Fruit fly (Drosophila melanogaster): ENCODE measurements around the gene CG6495.

CG6495 gene

dm6 chr2L:10754599-10754998 lies 6.3 kb upstream of the CG6495 start (continued):
- TF ChIP-seq odd (GFP tag; optimal IDR thresholded peaks at IDR 0.05): no peak
- TF ChIP-seq CG3065 (GFP tag; optimal IDR thresholded peaks at IDR 0.05): no peak
- no peak for TF ChIP-seq MTF-1 (GFP tag; optimal IDR thresholded peaks at IDR 0.05; ENCODE audit: borderline replicate concordance)
- peak; percentile 25; the same call in 1 of the 2 replicates for TF ChIP-seq slbo (GFP tag; IDR thresholded peaks at IDR 0.05)
- TF ChIP-seq PHDP (tag; optimal IDR thresholded peaks at IDR 0.05): peak; percentile 47
- TF ChIP-seq CG3407 (GFP tag; optimal IDR thresholded peaks at IDR 0.05): peak; percentile 25
- TF ChIP-seq bigmax (GFP tag; optimal IDR thresholded peaks at IDR 0.05): no peak
- TF ChIP-seq Dll (GFP tag; IDR thresholded peaks at IDR 0.05; ENCODE audit: partially characterized antibody): no peak
- peak; percentile 20 for TF ChIP-seq CG6813 (GFP tag; optimal IDR thresholded peaks at IDR 0.05)
- no peak for TF ChIP-seq CG2889 (GFP tag; IDR thresholded peaks at IDR 0.05)
- TF ChIP-seq bsh (GFP tag; optimal IDR thresholded peaks at IDR 0.05): peak in 1 of 2 experiments; percentile 46
- no peak for TF ChIP-seq Tbp (GFP tag; optimal IDR thresholded peaks at IDR 0.05)
- no peak for TF ChIP-seq CG10654 (GFP tag; optimal IDR thresholded peaks at IDR 0.05)
- TF ChIP-seq CG13775 (GFP tag; optimal IDR thresholded peaks at IDR 0.05): no peak
- TF ChIP-seq chm (GFP tag; IDR thresholded peaks at IDR 0.05): no peak
- TF ChIP-seq CG17568 (GFP tag; optimal IDR thresholded peaks at IDR 0.05): peak; percentile 31
- TF ChIP-seq CG3281 (GFP tag; optimal IDR thresholded peaks at IDR 0.05): peak; percentile 25
- no peak for TF ChIP-seq exex (tag; optimal IDR thresholded peaks at IDR 0.05)
- TF ChIP-seq Neu2 (GFP tag; optimal IDR thresholded peaks at IDR 0.05; ENCODE audit: borderline replicate concordance): no peak
- no peak for TF ChIP-seq Antp (GFP tag; optimal IDR thresholded peaks at IDR 0.05)
- no peak for TF ChIP-seq salm (tag; optimal IDR thresholded peaks at IDR 0.05)
- no peak for TF ChIP-seq zfh1 (GFP tag; IDR thresholded peaks at IDR 0.05)
- TF ChIP-seq Sin3A (optimal IDR thresholded peaks at IDR 0.05): no peak
- no peak for TF ChIP-seq sc (optimal IDR thresholded peaks at IDR 0.05)
- TF ChIP-seq sc (GFP tag; optimal IDR thresholded peaks at IDR 0.05): no peak
- TF ChIP-seq crol (GFP tag; IDR thresholded peaks at IDR 0.05): no peak
- no peak for TF ChIP-seq phol (tag; optimal IDR thresholded peaks at IDR 0.05)
- peak; percentile 7 for TF ChIP-seq caup (GFP tag; optimal IDR thresholded peaks at IDR 0.05; ENCODE audit: severe bottlenecking)
- no peak for TF ChIP-seq chinmo (GFP tag; IDR thresholded peaks at IDR 0.05; ENCODE audit: partially characterized antibody)
- no peak for TF ChIP-seq GATAe (GFP tag; conservative IDR thresholded peaks at IDR 0.05)
- TF ChIP-seq Trl (optimal IDR thresholded peaks at IDR 0.05): no peak
- no peak for TF ChIP-seq Trl (GFP tag; optimal IDR thresholded peaks at IDR 0.05)
- TF ChIP-seq Hand (GFP tag; optimal IDR thresholded peaks at IDR 0.05): no peak
- no peak for TF ChIP-seq Awh (GFP tag; IDR thresholded peaks at IDR 0.05)
- peak; percentile 30 for TF ChIP-seq CG1603 (tag; optimal IDR thresholded peaks at IDR 0.05)
- TF ChIP-seq Max (GFP tag; optimal IDR thresholded peaks at IDR 0.05): no peak
- no peak for TF ChIP-seq CG13624 (GFP tag; optimal IDR thresholded peaks at IDR 0.05)
- TF ChIP-seq nom (GFP tag; optimal IDR thresholded peaks at IDR 0.05): no peak
- TF ChIP-seq zf30C (GFP tag; optimal IDR thresholded peaks at IDR 0.05): no peak
- no peak for TF ChIP-seq twi (tag; optimal IDR thresholded peaks at IDR 0.05)
- TF ChIP-seq Ets97D (GFP tag; optimal IDR thresholded peaks at IDR 0.05): no peak
- TF ChIP-seq CG30431 (GFP tag; optimal IDR thresholded peaks at IDR 0.05): no peak
- TF ChIP-seq Ada2b (GFP tag; IDR thresholded peaks at IDR 0.05): no peak
- no peak for TF ChIP-seq CG15073 (GFP tag; optimal IDR thresholded peaks at IDR 0.05)
- no peak for TF ChIP-seq Dek (tag; optimal IDR thresholded peaks at IDR 0.05)
- no peak for TF ChIP-seq Stat92E (GFP tag; optimal IDR thresholded peaks at IDR 0.05)
- no peak for TF ChIP-seq CG10267 (tag; optimal IDR thresholded peaks at IDR 0.05)
- TF ChIP-seq scrt (GFP tag; optimal IDR thresholded peaks at IDR 0.05): no peak
- TF ChIP-seq CG1529 (GFP tag; optimal IDR thresholded peaks at IDR 0.05): no peak
- no peak for TF ChIP-seq Hey (tag; optimal IDR thresholded peaks at IDR 0.05)
- no peak for TF ChIP-seq CG2875 (GFP tag; optimal IDR thresholded peaks at IDR 0.05)
- TF ChIP-seq hth (optimal IDR thresholded peaks at IDR 0.05): no peak
